Fruit fly (Drosophila melanogaster) whole organism, embryonic: ENCODE measurements around the gene CSN6.
A peak's percentile ranks its signal among the peaks of the same experiment; 100 is the strongest.

ENCODE experiments used
- ATbp ChIP-seq: fragments of 200-800 bp; sonication (Bioruptor generic); optimal IDR thresholded peaks from 2 replicates; lab custom pipeline; 2017; ENCODE audit warnings: missing biosample characterization, mild to moderate bottlenecking, missing genetic modification characterization, missing genetic modification reagents
- Ada2b ChIP-seq: fragments of 200-800 bp; sonication (Bioruptor generic); IDR thresholded peaks from 2 replicates; pipeline ENCODE4 v1.3.6; 2022; ENCODE audit warnings: missing biosample characterization, missing genetic modification characterization
- Aef1 ChIP-seq: fragments of 200-800 bp; sonication (Bioruptor generic); IDR thresholded peaks from 3 replicates; pipeline ENCODE4 v1.3.6; 2022; ENCODE audit warnings: missing biosample characterization, missing genetic modification characterization
- Atf6 ChIP-seq: fragments of 200-800 bp; sonication (Bioruptor generic); IDR thresholded peaks from 2 replicates; pipeline ENCODE4 v1.3.6; 2022; ENCODE audit warnings: missing biosample characterization, missing genetic modification characterization
- BtbVII ChIP-seq: fragments of 200-800 bp; sonication (Bioruptor generic); optimal IDR thresholded peaks from 3 replicates; lab custom pipeline; 2017; ENCODE audit warnings: missing biosample characterization, mild to moderate bottlenecking, missing genetic modification characterization
- Bteb2 ChIP-seq: fragments of 200-800 bp; sonication (Bioruptor generic); optimal IDR thresholded peaks from 2 replicates; lab custom pipeline; 2016; ENCODE audit warnings: missing biosample characterization, missing genetic modification characterization
- CG11695 ChIP-seq: fragments of 200-800 bp; sonication (Bioruptor generic); IDR thresholded peaks from 3 replicates; pipeline ENCODE4 v1.3.6; 2022; ENCODE audit warnings: missing biosample characterization, missing genetic modification characterization
- CG12155 ChIP-seq: fragments of 200-800 bp; sonication (Bioruptor generic); optimal IDR thresholded peaks from 3 replicates; lab custom pipeline; 2016; ENCODE audit warnings: missing biosample characterization, missing genetic modification characterization
- CG13775 ChIP-seq: fragments of 200-800 bp; sonication (Bioruptor generic); optimal IDR thresholded peaks from 3 replicates; lab custom pipeline; 2017; ENCODE audit warnings: missing biosample characterization, mild to moderate bottlenecking, missing genetic modification characterization
- CG15601 ChIP-seq: fragments of 200-800 bp; sonication (Bioruptor generic); optimal IDR thresholded peaks from 3 replicates; lab custom pipeline; 2019; ENCODE audit warnings: missing biosample characterization, mild to moderate bottlenecking, missing genetic modification characterization, moderate library complexity
- CG15696 ChIP-seq: fragments of 200-800 bp; sonication (Bioruptor generic); optimal IDR thresholded peaks from 2 replicates; lab custom pipeline; 2019; ENCODE audit warnings: missing biosample characterization, mild to moderate bottlenecking, missing genetic modification characterization, moderate library complexity
- CG17186 ChIP-seq: fragments of 200-800 bp; sonication (Bioruptor generic); optimal IDR thresholded peaks from 3 replicates; lab custom pipeline; 2017; ENCODE audit warnings: missing biosample characterization, missing genetic modification reagents, missing genetic modification characterization
- CG1792 ChIP-seq: fragments of 200-800 bp; sonication (Bioruptor generic); optimal IDR thresholded peaks from 2 replicates; lab custom pipeline; 2016; ENCODE audit warnings: missing biosample characterization, missing genetic modification characterization
- CG2116 ChIP-seq: fragments of 200-800 bp; sonication (Bioruptor generic); optimal IDR thresholded peaks from 3 replicates; lab custom pipeline; 2018; ENCODE audit warnings: missing biosample characterization, mild to moderate bottlenecking, missing genetic modification characterization
- CG32532 ChIP-seq: fragments of 200-800 bp; sonication (Bioruptor generic); IDR thresholded peaks from 2 replicates; pipeline ENCODE4 v1.3.6; 2022; ENCODE audit warnings: missing biosample characterization, missing genetic modification characterization
- Dbx ChIP-seq: fragments of 200-800 bp; sonication (Bioruptor generic); IDR thresholded peaks from 3 replicates; pipeline ENCODE4 v1.3.6; 2022; ENCODE audit warnings: missing biosample characterization, missing genetic modification characterization
- Dek ChIP-seq: fragments of 200-800 bp; sonication (Bioruptor generic); optimal IDR thresholded peaks from 3 replicates; lab custom pipeline; 2019; ENCODE audit warnings: missing biosample characterization, mild to moderate bottlenecking, missing genetic modification characterization, moderate library complexity
- Eip74EF ChIP-seq, 2 experiments: fragments of 200-800 bp in 1 of 2; fragments of >200 bp in 1 of 2; sonication (Bioruptor generic) in 1 of 2; optimal IDR thresholded peaks; 2 replicates each; lab custom pipeline; 2017 to 2019; ENCODE audit warnings: missing biosample characterization in 2 of 2, missing genetic modification characterization in 2 of 2, mild to moderate bottlenecking in 1 of 2, moderate library complexity in 1 of 2
- Gsc ChIP-seq: fragments of 200-800 bp; sonication (Bioruptor generic); IDR thresholded peaks from 2 replicates; pipeline ENCODE4 v1.3.6; 2022; ENCODE audit warnings: missing biosample characterization, missing genetic modification characterization
- Hmx ChIP-seq: fragments of 200-800 bp; sonication (Bioruptor generic); optimal IDR thresholded peaks from 2 replicates; lab custom pipeline; 2016; ENCODE audit warnings: missing biosample characterization, missing genetic modification characterization
- Hr51 ChIP-seq, 2 experiments: fragments of 200-800 bp; sonication (Bioruptor generic); optimal IDR thresholded peaks; 2 replicates in 1 of 2; 3 replicates in 1 of 2; lab custom pipeline; 2016 to 2018; ENCODE audit warnings: missing biosample characterization in 2 of 2, missing genetic modification characterization in 2 of 2, mild to moderate bottlenecking in 1 of 2, moderate library complexity in 1 of 2
- Myb ChIP-seq: fragments of 200-800 bp; sonication (Bioruptor generic); optimal IDR thresholded peaks from 2 replicates; lab custom pipeline; 2016; ENCODE audit warnings: missing biosample characterization, missing genetic modification characterization
- Nf-YA ChIP-seq: fragments of 200-800 bp; sonication (Bioruptor generic); IDR thresholded peaks from 2 replicates; pipeline ENCODE4 v1.3.6; 2022; ENCODE audit warnings: missing biosample characterization, missing genetic modification characterization
- NfI ChIP-seq: fragments of 200-800 bp; sonication (Bioruptor generic); optimal IDR thresholded peaks from 3 replicates; lab custom pipeline; 2018; ENCODE audit warnings: missing biosample characterization, mild to moderate bottlenecking, missing genetic modification characterization, moderate library complexity
- Oli ChIP-seq: fragments of 200-800 bp; sonication (Bioruptor generic); optimal IDR thresholded peaks from 2 replicates; lab custom pipeline; 2018; ENCODE audit warnings: missing biosample characterization, mild to moderate bottlenecking, missing genetic modification characterization, moderate library complexity
- Rfx ChIP-seq: fragments of 200-800 bp; sonication (Bioruptor generic); IDR thresholded peaks from 2 replicates; pipeline ENCODE4 v1.3.6; 2022; ENCODE audit warnings: missing biosample characterization, missing genetic modification characterization
- Sox102F ChIP-seq: fragments of 200-800 bp; sonication (Bioruptor generic); optimal IDR thresholded peaks from 2 replicates; lab custom pipeline; 2018; ENCODE audit warnings: missing biosample characterization, mild to moderate bottlenecking, missing genetic modification characterization, moderate library complexity
- abd-A ChIP-seq: fragments of 200-800 bp; sonication (Bioruptor generic); optimal IDR thresholded peaks from 3 replicates; lab custom pipeline; 2019; ENCODE audit warnings: missing biosample characterization, mild to moderate bottlenecking, missing genetic modification characterization, moderate library complexity
- az2 ChIP-seq: fragments of 200-800 bp; sonication (Bioruptor generic); optimal IDR thresholded peaks from 3 replicates; lab custom pipeline; 2016; ENCODE audit warnings: missing biosample characterization, missing genetic modification characterization
- danr ChIP-seq: fragments of 200-800 bp; sonication (Bioruptor generic); IDR thresholded peaks from 2 replicates; pipeline ENCODE4 v1.3.6; 2022; ENCODE audit warnings: missing biosample characterization, missing genetic modification characterization
- dpn ChIP-seq, 2 experiments: fragments of 200-800 bp; sonication (Bioruptor generic); optimal IDR thresholded peaks; 3 replicates each; lab custom pipeline; 2016; ENCODE audit warnings: missing biosample characterization in 2 of 2, missing genetic modification characterization in 2 of 2
- fd96Cb ChIP-seq: fragments of 200-800 bp; sonication (Bioruptor generic); optimal IDR thresholded peaks from 2 replicates; lab custom pipeline; 2018; ENCODE audit warnings: missing biosample characterization, mild to moderate bottlenecking, missing genetic modification characterization, moderate library complexity
- gcm ChIP-seq: fragments of 200-800 bp; sonication (Bioruptor generic); optimal IDR thresholded peaks from 2 replicates; lab custom pipeline; 2019; ENCODE audit warnings: missing biosample characterization, mild to moderate bottlenecking, missing genetic modification characterization, moderate library complexity
- grau ChIP-seq: fragments of 200-800 bp; optimal IDR thresholded peaks from 3 replicates; lab custom pipeline; 2019; ENCODE audit warnings: missing biosample characterization, mild to moderate bottlenecking, missing genetic modification characterization, moderate library complexity
- ham ChIP-seq: fragments of 200-800 bp; sonication (Bioruptor generic); IDR thresholded peaks from 2 replicates; pipeline ENCODE4 v1.3.6; 2022; ENCODE audit warnings: missing biosample characterization, missing genetic modification characterization
- ind ChIP-seq: fragments of 200-800 bp; sonication (Bioruptor generic); optimal IDR thresholded peaks from 3 replicates; lab custom pipeline; 2016; ENCODE audit warnings: missing biosample characterization, missing genetic modification characterization
- lmd ChIP-seq: fragments of 200-800 bp; sonication (Bioruptor generic); IDR thresholded peaks from 2 replicates; pipeline ENCODE4 v1.3.6; 2022; ENCODE audit warnings: missing biosample characterization, missing genetic modification characterization
- lola ChIP-seq, 3 experiments: fragments of >200 bp in 2 of 3; fragments of 200-800 bp in 1 of 3; sonication (Bioruptor generic) in 1 of 3; optimal IDR thresholded peaks; 2 replicates each; lab custom pipeline; 2017 to 2019; ENCODE audit warnings: missing biosample characterization in 3 of 3, missing genetic modification characterization in 3 of 3, mild to moderate bottlenecking in 1 of 3, moderate library complexity in 1 of 3
- otp ChIP-seq: fragments of 200-800 bp; sonication (Bioruptor generic); IDR thresholded peaks from 3 replicates; pipeline ENCODE4, ENCODE4 v1.3.6; 2022; ENCODE audit warnings: missing biosample characterization, missing genetic modification characterization
- pan ChIP-seq, 4 experiments: fragments of >200 bp in 3 of 4; fragments of 200-800 bp in 1 of 4; sonication (Bioruptor generic) in 1 of 4; optimal IDR thresholded peaks in 3 of 4; IDR thresholded peaks in 1 of 4; 2 replicates each; pipeline versions ENCODE4 v1.3.6 to Lab custom; 2017 to 2022; ENCODE audit warnings: missing biosample characterization in 2 of 4, missing genetic modification characterization in 2 of 4, mixed read lengths in 1 of 4
- ranshi ChIP-seq: fragments of 200-800 bp; sonication (Bioruptor generic); IDR thresholded peaks from 2 replicates; pipeline ENCODE4 v1.3.6; 2022; ENCODE audit warnings: missing biosample characterization, missing genetic modification characterization
- salm ChIP-seq: fragments of 200-800 bp; sonication (Bioruptor generic); optimal IDR thresholded peaks from 2 replicates; lab custom pipeline; 2018; ENCODE audit warnings: missing biosample characterization, mild to moderate bottlenecking, missing genetic modification characterization
- sr ChIP-seq: fragments of 200-800 bp; sonication (Bioruptor generic); IDR thresholded peaks from 3 replicates; pipeline ENCODE4 v1.3.6; 2022; ENCODE audit warnings: missing biosample characterization, missing genetic modification characterization
- ttk ChIP-seq: fragments of 200-800 bp; sonication (Bioruptor generic); IDR thresholded peaks from 2 replicates; pipeline ENCODE4 v2.1.2; 2022; ENCODE audit warnings: missing biosample characterization, missing genetic modification characterization
- tup ChIP-seq: fragments of 200-800 bp; sonication (Bioruptor generic); optimal IDR thresholded peaks from 2 replicates; lab custom pipeline; 2016; ENCODE audit warnings: missing biosample characterization, mild to moderate bottlenecking, missing genetic modification characterization, moderate library complexity
- zfh1 ChIP-seq: fragments of 200-800 bp; sonication (Bioruptor generic); IDR thresholded peaks from 3 replicates; pipeline ENCODE4 v1.3.6; 2022; ENCODE audit warnings: missing biosample characterization, missing genetic modification characterization

Gene CSN6

DNA sequence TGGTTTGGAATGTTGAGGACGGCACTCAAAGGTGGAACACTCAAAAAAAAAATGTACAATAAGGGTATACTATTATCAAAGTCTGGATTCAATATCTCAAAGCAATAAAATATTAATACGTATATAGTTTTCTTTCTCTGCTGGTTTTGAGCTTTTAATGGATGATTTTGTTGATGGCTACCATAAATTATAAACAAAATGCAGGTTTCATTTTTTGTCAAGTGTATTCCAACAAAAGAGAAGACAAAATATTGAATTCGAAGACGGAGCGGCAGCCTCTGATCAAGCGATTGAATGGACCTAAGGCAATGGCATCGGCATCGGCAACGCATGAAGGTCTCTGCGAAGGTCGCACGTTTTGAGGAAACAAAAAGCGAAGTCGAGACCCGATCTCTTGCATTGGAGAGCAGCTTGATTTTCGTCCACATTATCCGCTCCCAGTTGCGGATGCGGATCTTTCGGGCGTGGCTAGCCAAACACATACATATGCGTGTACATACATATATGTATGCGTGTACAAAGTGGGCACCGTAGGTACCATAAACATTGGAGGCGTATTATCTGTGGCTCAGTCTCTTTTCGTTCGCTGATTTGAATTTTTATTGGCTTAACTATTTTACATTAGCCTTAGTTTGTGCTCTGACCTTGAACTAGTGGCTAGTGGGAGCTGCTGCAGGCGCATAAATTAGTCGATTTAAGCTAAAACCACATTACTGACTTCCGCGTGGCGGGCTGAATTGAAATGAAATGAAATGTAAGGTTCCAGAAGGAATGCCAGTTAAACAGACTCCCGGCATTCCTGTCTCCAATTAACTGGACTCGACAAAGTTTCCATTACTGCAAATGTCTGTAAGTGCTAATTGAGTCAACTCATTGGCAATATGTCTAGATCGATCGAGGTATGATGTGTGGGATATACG is 43.8 kb upstream of the CSN6 start:
- TF ChIP-seq CG15601 (tag; lab: Kevin White, UChicago) (peak; percentile 20), Eip74EF (GFP tag; optimal IDR thresholded peaks at IDR 0.05; lab: Kevin White, UChicago) (peak in 1 of 2 experiments; percentile 56), Aef1 (GFP tag; lab: Robert Waterston, UW) (peak; percentile 43; the same call in 2 of the 3 replicates), abd-A (tag; lab: Kevin White, UChicago) (peak; percentile 17), Hmx (GFP tag; lab: Kevin White, UChicago) (no peak), az2 (GFP tag; lab: Kevin White, UChicago) (peak; percentile 29), gcm (GFP tag; lab: Kevin White, UChicago) (peak; percentile 22), lola (GFP tag; optimal IDR thresholded peaks at IDR 0.05; lab: Kevin White, UChicago) (no peak), Nf-YA (GFP tag; lab: Robert Waterston, UW) (0 out of 2 replicates have a peak, but pooled peaks have one; percentile 20), dpn (GFP tag; optimal IDR thresholded peaks at IDR 0.05; lab: Kevin White, UChicago) (peak; percentile 37 to 48), CG11695 (GFP tag; lab: Robert Waterston, UW) (0 out of 3 replicates have a peak, but pooled peaks have one; percentile 45), pan (optimal IDR thresholded peaks at IDR 0.05; lab: Kevin White, UChicago) (no peak), pan (GFP tag; optimal IDR thresholded peaks at IDR 0.05 in 1 of 2, IDR thresholded peaks at IDR 0.05 in 1 of 2) (peak in 1 of 2 experiments; percentile 70), otp (GFP tag; lab: Robert Waterston, UW) (peak; percentile 32; the same call in 1 of the 3 replicates), Hr51 (GFP tag; optimal IDR thresholded peaks at IDR 0.05; lab: Kevin White, UChicago) (peak in 1 of 2 experiments; percentile 77), CG17186 (no peak), CG2116 (GFP tag; lab: Kevin White, UChicago) (peak; percentile 3), Myb (GFP tag; lab: Kevin White, UChicago) (no peak), ATbp (GFP tag; lab: Kevin White, UChicago) (peak; percentile 27), CG13775 (peak; percentile 40), BtbVII (GFP tag; lab: Kevin White, UChicago) (no peak), CG12155 (GFP tag; lab: Kevin White, UChicago) (peak; percentile 5), Rfx (GFP tag; lab: Robert Waterston, UW) (peak; percentile 46; the same call in 1 of the 2 replicates), fd96Cb (tag; lab: Kevin White, UChicago) (peak; percentile 20), CG15696 (tag; lab: Kevin White, UChicago) (no peak), tup (GFP tag; lab: Kevin White, UChicago) (no peak), Gsc (GFP tag; lab: Robert Waterston, UW) (no peak), Bteb2 (GFP tag; lab: Kevin White, UChicago) (peak; percentile 5), NfI (GFP tag; lab: Kevin White, UChicago) (peak; percentile 37), danr (GFP tag; lab: Robert Waterston, UW) (0 out of 2 replicates have a peak, but pooled peaks have one; percentile 12), zfh1 (GFP tag; lab: Robert Waterston, UW) (peak; percentile 39; the same call in 1 of the 3 replicates), sr (no peak; the same call in 2 of the 3 replicates), ranshi (GFP tag; lab: Robert Waterston, UW) (peak; percentile 46; the same call in 1 of the 2 replicates), Dek (peak; percentile 9), Ada2b (peak; percentile 33; the same call in 1 of the 2 replicates), Sox102F (GFP tag; lab: Kevin White, UChicago) (peak; percentile 67), Atf6 (GFP tag; lab: Robert Waterston, UW) (peak; percentile 32; the same call in 1 of the 2 replicates), CG32532 (peak; percentile 30; the same call in 1 of the 2 replicates), Oli (tag; lab: Kevin White, UChicago) (peak; percentile 55), ttk (GFP tag; lab: Robert Waterston, UW) (0 out of 2 replicates have a peak, but pooled peaks have one; percentile 26), ham (no peak), Dbx (no peak), salm (tag; lab: Kevin White, UChicago) (peak; percentile 12), lmd (peak; percentile 39; the same call in 1 of the 2 replicates), CG1792 (peak; percentile 11), ind (peak; percentile 22), grau (tag; lab: Kevin White, UChicago) (peak; percentile 54)
